Worm (Caenorhabditis elegans): ENCODE measurements around the gene snf-11.

DNA sequence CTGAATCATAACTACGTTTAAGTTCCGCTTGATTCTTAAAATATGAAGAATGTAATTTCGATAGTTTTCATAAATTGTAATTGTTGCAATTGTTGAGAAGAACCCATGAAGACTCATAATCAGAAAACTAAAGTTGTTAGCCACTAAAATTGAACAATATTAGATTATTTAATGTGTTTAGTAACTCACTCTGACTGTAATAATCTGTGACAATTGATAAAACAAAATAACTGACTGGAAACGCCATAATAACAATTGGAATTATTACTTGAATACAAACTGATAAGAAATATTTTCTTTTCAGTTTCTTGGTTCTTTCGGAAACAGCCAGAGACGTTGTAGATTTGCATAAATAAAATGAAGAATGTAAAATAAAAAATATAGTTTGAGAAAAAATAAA, 8.8 kb downstream of the snf-11 start:
- TF ChIP-seq lin-13 (tag; optimal IDR thresholded peaks at IDR 0.05) (no peak), ham-2 (GFP tag; optimal IDR thresholded peaks at IDR 0.05) (no peak), unc-39 (tag; optimal IDR thresholded peaks at IDR 0.05) (no peak), ces-1 (GFP tag; optimal IDR thresholded peaks at IDR 0.05) (no peak), tbx-8 (GFP tag; optimal IDR thresholded peaks at IDR 0.05) (no peak), ztf-11 (tag; optimal IDR thresholded peaks at IDR 0.05) (no peak)
